Worm (Caenorhabditis elegans): ENCODE data around the gene Y48A6C.8.
A peak's percentile ranks its signal among the peaks of the same experiment; 100 is the strongest.

Gene Y48A6C.8

DNA sequence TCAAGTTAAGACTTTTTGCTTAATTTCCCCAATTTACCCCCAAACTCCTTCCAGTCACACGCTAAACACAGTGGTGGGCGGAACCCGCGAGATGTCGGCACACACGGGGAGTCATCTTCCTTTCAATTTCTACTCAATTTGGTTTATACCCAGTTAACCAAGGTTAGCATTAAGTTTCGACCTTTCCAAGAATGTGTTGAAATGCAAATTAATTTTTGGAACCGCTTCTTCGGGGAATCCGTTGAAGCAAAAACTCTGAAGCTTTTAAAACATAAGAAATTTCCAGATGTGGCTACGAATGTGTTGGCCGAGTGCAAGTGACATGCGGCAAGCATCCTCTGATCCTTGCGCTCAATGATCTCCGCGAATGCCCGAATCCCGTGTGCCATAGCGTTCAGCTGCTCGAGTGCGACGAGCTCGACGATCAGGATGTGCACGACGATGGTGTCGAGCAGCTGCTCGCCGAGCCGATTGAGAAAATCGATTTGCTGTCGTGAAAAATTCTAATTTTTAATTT is 36.5 kb downstream of the Y48A6C.8 start (continued):
- peak; percentile 24 for TF ChIP-seq pqm-1 (tag; optimal IDR thresholded peaks at IDR 0.05)
- no peak for TF ChIP-seq egl-27 (tag; optimal IDR thresholded peaks at IDR 0.05)
- no peak for TF ChIP-seq aly-2 (tag; optimal IDR thresholded peaks at IDR 0.05)
- no peak for TF ChIP-seq ceh-28 (tag; optimal IDR thresholded peaks at IDR 0.05)
- no peak for TF ChIP-seq fkh-2 (tag; optimal IDR thresholded peaks at IDR 0.05)
- TF ChIP-seq ztf-11 (tag; optimal IDR thresholded peaks at IDR 0.05) = no peak

DNA sequence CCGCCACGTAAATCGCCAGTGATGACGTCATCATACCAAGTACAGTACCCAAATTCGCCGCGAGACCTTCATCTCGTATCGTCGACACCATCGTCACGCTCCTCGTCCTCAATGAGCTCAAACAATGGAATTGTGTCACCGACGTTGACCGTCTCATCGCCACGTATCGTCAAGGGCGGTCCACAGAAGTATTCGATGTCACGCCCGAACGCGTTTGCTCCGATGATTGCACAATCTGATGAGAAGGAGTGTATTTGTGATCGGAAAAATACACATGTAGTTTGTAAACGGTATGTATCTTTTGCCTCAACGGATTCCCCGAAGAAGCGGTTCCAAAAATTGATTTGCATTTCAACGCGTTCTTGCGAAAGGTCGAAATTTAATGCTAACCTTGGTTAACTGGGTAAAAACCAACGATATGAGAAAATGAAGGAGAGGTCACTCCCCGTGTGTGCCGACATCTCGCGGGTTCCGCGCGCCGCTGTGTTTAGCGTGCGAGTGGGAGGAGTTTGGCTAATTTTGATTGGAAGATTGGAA is 37.2 kb downstream of the Y48A6C.8 start:
- TF ChIP-seq jun-1 (tag; optimal IDR thresholded peaks at IDR 0.05) (peak; percentile 9), lsy-12 (tag; optimal IDR thresholded peaks at IDR 0.05) (peak; percentile 53), pqm-1 (tag; optimal IDR thresholded peaks at IDR 0.05) (no peak), ZK546.5 (tag; optimal IDR thresholded peaks at IDR 0.05) (no peak), fkh-2 (tag; optimal IDR thresholded peaks at IDR 0.05) (no peak), snpc-4 (tag; optimal IDR thresholded peaks at IDR 0.05) (peak; percentile 98), nhr-25 (tag; optimal IDR thresholded peaks at IDR 0.05) (peak; percentile 57), lin-15B (tag; optimal IDR thresholded peaks at IDR 0.05) (peak; percentile 39), nhr-43 (tag; optimal IDR thresholded peaks at IDR 0.05; ENCODE audit: poor library complexity, severe bottlenecking) (peak; percentile 81), ceh-28 (tag; optimal IDR thresholded peaks at IDR 0.05) (no peak), sea-2 (GFP tag; optimal IDR thresholded peaks at IDR 0.05) (no peak), ama-1 (optimal IDR thresholded peaks at IDR 0.05) (peak; percentile 98), nhr-23 (tag; optimal IDR thresholded peaks at IDR 0.05) (peak; percentile 28), R02D3.7 (tag; optimal IDR thresholded peaks at IDR 0.05) (no peak), nhr-77 (tag; optimal IDR thresholded peaks at IDR 0.05) (no peak), nfya-1 (tag; optimal IDR thresholded peaks at IDR 0.05; ENCODE audit: insufficient read depth) (peak; percentile 94), elt-1 (tag; optimal IDR thresholded peaks at IDR 0.05) (no peak), elt-2 (tag; optimal IDR thresholded peaks at IDR 0.05) (peak; percentile 24)

DNA sequence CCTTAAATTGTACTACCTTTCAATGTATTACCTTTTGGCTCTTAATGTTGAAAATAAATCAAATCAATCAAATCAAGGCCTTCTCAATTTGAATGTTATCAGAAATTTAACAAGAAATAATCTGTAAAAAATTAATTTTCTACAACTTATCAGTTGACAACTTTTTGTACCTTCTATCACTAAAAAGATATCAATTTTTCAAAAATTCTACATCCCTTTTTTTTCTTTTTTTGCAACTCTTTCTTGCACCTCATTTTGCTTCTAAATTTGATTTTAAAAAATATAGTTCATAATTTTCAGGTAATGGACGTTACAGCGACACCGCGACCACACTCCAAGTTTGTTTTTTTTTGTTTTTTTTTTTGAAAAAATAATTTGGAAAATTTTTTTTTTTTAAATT is 39.2 kb downstream of the Y48A6C.8 start, which contains the start of gene W09D6.5:
Gene W09D6.5 (plus strand): TSS at position 301 of the 400 bp plus-strand sequence.
- no peak for TF ChIP-seq nhr-11 (tag; optimal IDR thresholded peaks at IDR 0.05)
- no peak for TF ChIP-seq hmg-11 (tag; optimal IDR thresholded peaks at IDR 0.05)
- no peak for TF ChIP-seq nhr-23 (tag; optimal IDR thresholded peaks at IDR 0.05)
- no peak for TF ChIP-seq unc-39 (tag; optimal IDR thresholded peaks at IDR 0.05)
- no peak for TF ChIP-seq mdl-1 (tag; optimal IDR thresholded peaks at IDR 0.05)
- TF ChIP-seq egl-5 (tag; optimal IDR thresholded peaks at IDR 0.05) = no peak
- no peak for TF ChIP-seq ceh-16 (tag; optimal IDR thresholded peaks at IDR 0.05)

DNA sequence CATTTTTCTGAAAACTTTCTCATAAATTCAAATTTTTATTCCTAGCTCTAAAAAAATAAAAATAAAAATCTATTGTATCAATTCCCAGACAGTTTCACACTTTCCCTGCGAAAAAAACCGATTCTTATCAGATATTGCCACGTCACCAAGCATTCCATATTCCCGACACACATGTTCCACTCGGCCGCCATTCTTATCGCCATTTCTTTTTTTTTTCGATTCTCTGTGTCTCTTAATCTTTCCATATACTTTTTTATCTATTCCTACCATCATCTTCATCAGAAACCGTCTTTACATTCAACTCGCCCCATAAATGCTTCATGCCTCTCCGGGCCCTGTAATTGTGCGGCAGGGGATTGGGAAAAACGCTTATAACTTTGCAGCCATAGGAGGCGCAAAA is 40.0 kb downstream of the Y48A6C.8 start:
- TF ChIP-seq nhr-23 (tag; optimal IDR thresholded peaks at IDR 0.05) (peak; percentile 37), elt-1 (tag; optimal IDR thresholded peaks at IDR 0.05) (peak; percentile 61), R02D3.7 (tag; optimal IDR thresholded peaks at IDR 0.05) (no peak), pqm-1 (tag; optimal IDR thresholded peaks at IDR 0.05) (peak; percentile 17), hmg-11 (tag; optimal IDR thresholded peaks at IDR 0.05) (peak; percentile 17), elt-2 (tag; optimal IDR thresholded peaks at IDR 0.05) (peak; percentile 92)

DNA sequence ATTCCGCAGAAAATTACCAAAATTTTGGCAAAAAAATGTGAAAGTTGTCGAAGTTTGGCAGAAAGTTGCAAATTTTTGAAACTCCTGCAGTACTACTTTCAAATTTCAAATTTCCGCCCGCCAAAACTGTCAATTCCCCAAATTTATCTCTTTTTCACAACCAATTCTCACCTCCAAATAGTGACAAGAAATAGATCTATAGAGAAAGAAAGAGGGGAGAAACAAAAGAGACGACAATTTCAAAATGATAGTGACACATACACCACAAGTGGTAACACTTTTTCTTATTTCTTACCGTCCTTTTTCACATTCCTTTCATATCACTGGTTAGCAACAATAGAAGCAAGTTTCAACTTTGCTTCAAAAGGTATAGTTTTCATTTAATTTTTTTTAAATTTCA is 43.4 kb downstream of the Y48A6C.8 start:
- TF ChIP-seq nhr-12 (tag; optimal IDR thresholded peaks at IDR 0.05) = no peak
- no peak for TF ChIP-seq lin-15B (tag; optimal IDR thresholded peaks at IDR 0.05)
- TF ChIP-seq elt-2 (tag; optimal IDR thresholded peaks at IDR 0.05) = peak; percentile 19
- TF ChIP-seq snpc-4 (tag; optimal IDR thresholded peaks at IDR 0.05) = peak; percentile 9
- no peak for TF ChIP-seq egl-27 (tag; optimal IDR thresholded peaks at IDR 0.05)

DNA sequence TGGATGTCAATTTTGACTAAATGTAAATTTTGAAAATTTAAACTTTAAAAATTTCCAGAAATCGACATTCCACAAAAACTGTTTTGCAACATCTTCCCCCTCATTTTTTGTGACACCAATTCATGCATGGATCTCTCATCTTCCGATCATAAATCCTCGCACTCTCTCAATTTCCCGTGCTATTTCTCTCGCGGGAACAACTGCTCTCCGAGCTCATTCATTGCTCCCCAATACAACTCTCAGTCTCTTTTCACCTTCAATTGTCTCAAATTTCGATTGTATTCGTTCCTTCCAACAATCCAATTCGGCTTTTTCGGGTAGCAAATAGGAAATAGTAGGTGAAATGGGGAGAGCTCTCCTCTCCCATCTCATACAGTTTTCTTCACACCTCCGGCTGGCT is 44.8 kb downstream of the Y48A6C.8 start:
- TF ChIP-seq egl-5 (tag; optimal IDR thresholded peaks at IDR 0.05) = peak; percentile 21
- no peak for TF ChIP-seq ceh-28 (tag; optimal IDR thresholded peaks at IDR 0.05)
- TF ChIP-seq elt-1 (tag; optimal IDR thresholded peaks at IDR 0.05) = no peak
- TF ChIP-seq nhr-28 (tag; optimal IDR thresholded peaks at IDR 0.05) = no peak
- no peak for TF ChIP-seq eor-1 (tag; optimal IDR thresholded peaks at IDR 0.05)
- TF ChIP-seq nhr-77 (tag; optimal IDR thresholded peaks at IDR 0.05) = no peak
